Worm (Caenorhabditis elegans): ENCODE results near the gene gcy-32.

ce11 chrV:13908916-13909176 lies 6.4 kb downstream of the gcy-32 start, which contains the start of gene C06B3.6:
- no peak for TF ChIP-seq nhr-76 (tag; optimal IDR thresholded peaks at IDR 0.05)
- no peak for TF ChIP-seq pha-4 (tag; optimal IDR thresholded peaks at IDR 0.05)
- no peak for TF ChIP-seq nfya-1 (tag; optimal IDR thresholded peaks at IDR 0.05; ENCODE audit: insufficient read depth)
- TF ChIP-seq fkh-10 (GFP tag; optimal IDR thresholded peaks at IDR 0.05), result no peak
- no peak for TF ChIP-seq ama-1 (optimal IDR thresholded peaks at IDR 0.05)
- no peak for TF ChIP-seq unc-39 (tag; optimal IDR thresholded peaks at IDR 0.05)
- TF ChIP-seq nhr-12 (tag; optimal IDR thresholded peaks at IDR 0.05), result no peak
- no peak for TF ChIP-seq skn-1 (tag; optimal IDR thresholded peaks at IDR 0.05)

Measured in whole organism, L3 larva.